Worm (Caenorhabditis elegans): ENCODE results near the gene Y39G8B.9.

- TF ChIP-seq hlh-12 (tag; optimal IDR thresholded peaks at IDR 0.05) (no peak), Y67H2A.10 (GFP tag; conservative IDR thresholded peaks at IDR 0.05) (no peak), akir-1 (GFP tag; optimal IDR thresholded peaks at IDR 0.05) (no peak), B0336.3 (GFP tag; IDR thresholded peaks at IDR 0.05) (0 out of 2 replicates have a peak, but pooled peaks have one; percentile 27), B0019.2 (GFP tag; conservative IDR thresholded peaks at IDR 0.05) (no peak), snpc-4 (GFP tag; optimal IDR thresholded peaks at IDR 0.05) (no peak), snpc-4 (tag; optimal IDR thresholded peaks at IDR 0.05) (no peak), F37B4.10 (GFP tag; IDR thresholded peaks at IDR 0.05) (no peak), efl-1 (GFP tag; optimal IDR thresholded peaks at IDR 0.05) (no peak), unc-62 (GFP tag; optimal IDR thresholded peaks at IDR 0.05) (no peak), attf-3 (GFP tag; conservative IDR thresholded peaks at IDR 0.05) (no peak), sea-2 (GFP tag; IDR thresholded peaks at IDR 0.05) (no peak), Y53G8AR.9 (GFP tag; conservative IDR thresholded peaks at IDR 0.05) (no peak)
Observed at ce11 chrII:13956529-13956928, 24.6 kb upstream of the Y39G8B.9 start.

Measured in whole organism, young adult.